Fruit fly (Drosophila melanogaster): ENCODE measurements around the gene CG10300.
A peak's percentile ranks its signal among the peaks of the same experiment; 100 is the strongest.

- peak; percentile 77 for TF ChIP-seq CG8632 (GFP tag; optimal IDR thresholded peaks at IDR 0.05)
- peak; percentile 82 for TF ChIP-seq Sox102F (GFP tag; optimal IDR thresholded peaks at IDR 0.05)
Observed at dm6 chr3R:23713901-23714300, 2.6 kb downstream of the CG10300 start.
